Worm (Caenorhabditis elegans) whole organism, L4 larva: ENCODE results near the gene R08A2.1.

Experiments used
- F26F4.8 ChIP-seq: fragments of 200-800 bp; sonication (Bioruptor generic); conservative IDR thresholded peaks from 2 replicates; pipeline ENCODE4 v1.3.6; 2022; ENCODE audit warnings: missing genetic modification characterization, missing compliant biosample characterization
- F49E8.2 ChIP-seq: sonication (generic microtip); optimal IDR thresholded peaks from 2 replicates; lab custom pipeline; 2016; ENCODE audit warnings: missing compliant biosample characterization, mild to moderate bottlenecking, missing genetic modification characterization, borderline replicate concordance
- T20F7.1 ChIP-seq: fragments of 200-800 bp; sonication (Bioruptor generic); optimal IDR thresholded peaks from 2 replicates; lab custom pipeline; 2018; ENCODE audit warnings: mild to moderate bottlenecking, missing genetic modification characterization, missing compliant biosample characterization
- Y105C5A.15 ChIP-seq: fragments of 200-800 bp; sonication (Bioruptor generic); IDR thresholded peaks from 2 replicates; pipeline ENCODE4 v1.3.6; 2022; ENCODE audit warnings: missing genetic modification characterization, missing compliant biosample characterization
- Y5F2A.4 ChIP-seq: fragments of 200-800 bp; sonication (Bioruptor generic); optimal IDR thresholded peaks from 2 replicates; lab custom pipeline; 2018; ENCODE audit warnings: mild to moderate bottlenecking, missing genetic modification characterization, missing compliant biosample characterization
- ZK546.5 ChIP-seq, 2 experiments: sonication (generic microtip); optimal IDR thresholded peaks; 2 replicates each; lab custom pipeline; 2017; ENCODE audit warnings: missing biosample characterization in 2 of 2, missing genetic modification characterization in 2 of 2
- ama-1 ChIP-seq: fragments of 150-350 bp; optimal IDR thresholded peaks from 2 replicates; lab custom pipeline; 2014; ENCODE audit warnings: inconsistent platforms, mixed read lengths
- ceh-20 ChIP-seq: fragments of 200-800 bp; sonication (Bioruptor generic); IDR thresholded peaks from 2 replicates; pipeline ENCODE4 v1.3.6; 2022; ENCODE audit warnings: missing genetic modification reagents, missing genetic modification characterization, missing compliant biosample characterization
- ceh-32 ChIP-seq: sonication (generic microtip); optimal IDR thresholded peaks from 2 replicates; lab custom pipeline; 2016; ENCODE audit warnings: mild to moderate bottlenecking, missing genetic modification characterization, missing compliant biosample characterization; ENCODE audit not compliant: poor library complexity
- ceh-82 ChIP-seq: sonication (generic microtip); optimal IDR thresholded peaks from 2 replicates; lab custom pipeline; 2017; ENCODE audit warnings: missing biosample characterization, missing genetic modification characterization
- dmd-6 ChIP-seq: fragments of 200-800 bp; sonication (Bioruptor generic); IDR thresholded peaks from 2 replicates; pipeline ENCODE4 v1.3.6; 2022; ENCODE audit warnings: missing genetic modification reagents, missing genetic modification characterization, missing compliant biosample characterization
- fkh-10 ChIP-seq: fragments of 150-350 bp; optimal IDR thresholded peaks from 2 replicates; lab custom pipeline; 2014; ENCODE audit warnings: missing biosample characterization, missing genetic modification reagents, missing genetic modification characterization
- hif-1 ChIP-seq, 2 experiments: sonication (generic microtip); optimal IDR thresholded peaks; 2 replicates each; lab custom pipeline; 2016 to 2017; ENCODE audit warnings: missing compliant biosample characterization in 2 of 2, missing genetic modification characterization in 2 of 2, missing genetic modification reagents in 2 of 2, missing genotype in 2 of 2, mild to moderate bottlenecking in 1 of 2
- hmg-1.1 ChIP-seq: fragments of 200-800 bp; sonication (Bioruptor generic); IDR thresholded peaks from 2 replicates; pipeline ENCODE4 v1.3.6; 2022; ENCODE audit warnings: missing genetic modification reagents, missing genetic modification characterization, missing compliant biosample characterization
- lin-39 ChIP-seq: fragments of 150-350 bp; optimal IDR thresholded peaks from 2 replicates; lab custom pipeline; 2014; ENCODE audit warnings: missing biosample characterization, missing genetic modification reagents, missing genetic modification characterization
- lir-3 ChIP-seq: sonication (generic microtip); optimal IDR thresholded peaks from 2 replicates; lab custom pipeline; 2016; ENCODE audit warnings: mild to moderate bottlenecking, missing genetic modification characterization, missing compliant biosample characterization
- lsy-2 ChIP-seq, 2 experiments: fragments of 150-350 bp in 1 of 2; sonication (generic microtip) in 1 of 2; optimal IDR thresholded peaks; 2 replicates each; lab custom pipeline; 2014 to 2017; ENCODE audit warnings: missing biosample characterization in 2 of 2, missing genetic modification characterization in 2 of 2
- madf-5 ChIP-seq, 2 experiments: fragments of 200-800 bp; sonication (Bioruptor generic); IDR thresholded peaks; 2 replicates each; pipeline ENCODE4 v1.3.6; 2022; ENCODE audit warnings: missing compliant biosample characterization in 2 of 2, missing genetic modification characterization in 2 of 2
- mdl-1 ChIP-seq, 2 experiments: fragments of 150-350 bp in 1 of 2; sonication (generic microtip) in 1 of 2; optimal IDR thresholded peaks; 2 replicates each; lab custom pipeline; 2014 to 2017; ENCODE audit warnings: missing biosample characterization in 2 of 2, missing genetic modification characterization in 2 of 2
- mdt-29 ChIP-seq: fragments of 200-800 bp; sonication (Bioruptor generic); IDR thresholded peaks from 2 replicates; pipeline ENCODE4 v1.3.6; 2022; ENCODE audit warnings: missing genetic modification reagents, missing genetic modification characterization, missing compliant biosample characterization
- mxl-3 ChIP-seq: fragments of 200-800 bp; sonication (Bioruptor generic); optimal IDR thresholded peaks from 2 replicates; lab custom pipeline; 2018; ENCODE audit warnings: mild to moderate bottlenecking, missing genetic modification characterization, missing compliant biosample characterization
- nhr-28 ChIP-seq: fragments of 150-350 bp; optimal IDR thresholded peaks from 2 replicates; lab custom pipeline; 2014; ENCODE audit warnings: missing biosample characterization, missing genetic modification characterization
- nhr-76 ChIP-seq: fragments of 150-350 bp; optimal IDR thresholded peaks from 2 replicates; lab custom pipeline; 2014; ENCODE audit warnings: missing biosample characterization, missing genetic modification characterization
- nhr-77 ChIP-seq: fragments of 150-350 bp; optimal IDR thresholded peaks from 2 replicates; lab custom pipeline; 2014; ENCODE audit warnings: missing biosample characterization, missing genetic modification characterization
- rbr-2 ChIP-seq: sonication (generic microtip); optimal IDR thresholded peaks from 2 replicates; lab custom pipeline; 2016; ENCODE audit warnings: missing genotype, missing genetic modification characterization, missing compliant biosample characterization
- set-16 ChIP-seq: fragments of 200-800 bp; sonication (Bioruptor generic); IDR thresholded peaks from 2 replicates; pipeline ENCODE4 v1.3.6; 2022; ENCODE audit warnings: missing genetic modification reagents, missing genetic modification characterization, missing compliant biosample characterization
- tag-97 ChIP-seq: fragments of 200-800 bp; sonication (Bioruptor generic); IDR thresholded peaks from 2 replicates; pipeline ENCODE4 v1.3.6; 2022; ENCODE audit warnings: missing genetic modification characterization, missing compliant biosample characterization
- unc-39 ChIP-seq: sonication (generic microtip); optimal IDR thresholded peaks from 2 replicates; lab custom pipeline; 2017; ENCODE audit warnings: missing biosample characterization, missing genetic modification characterization
- zag-1 ChIP-seq: fragments of 150-350 bp; optimal IDR thresholded peaks from 2 replicates; lab custom pipeline; 2014; ENCODE audit warnings: missing biosample characterization, missing genetic modification characterization
- ztf-11 ChIP-seq: fragments of 150-350 bp; optimal IDR thresholded peaks from 2 replicates; lab custom pipeline; 2014; ENCODE audit warnings: missing biosample characterization, missing genetic modification characterization

R08A2.1 gene

ce11 chrV:14746975-14747374 is 27.6 kb upstream of the R08A2.1 start:
- TF ChIP-seq mdt-29, result no peak
- TF ChIP-seq set-16 (GFP tag; lab: Robert Waterston, UW), result peak; percentile 89
- TF ChIP-seq, all 104 proteins: peak for 1

ce11 chrV:14744824-14745223 is 25.4 kb upstream of the R08A2.1 start:
- no peak for TF ChIP-seq zag-1 (tag; lab: Kevin White, UChicago)
- TF ChIP-seq set-16 (GFP tag; lab: Robert Waterston, UW), result peak; percentile 87
- TF ChIP-seq, all 104 proteins: peak for 1

DNA sequence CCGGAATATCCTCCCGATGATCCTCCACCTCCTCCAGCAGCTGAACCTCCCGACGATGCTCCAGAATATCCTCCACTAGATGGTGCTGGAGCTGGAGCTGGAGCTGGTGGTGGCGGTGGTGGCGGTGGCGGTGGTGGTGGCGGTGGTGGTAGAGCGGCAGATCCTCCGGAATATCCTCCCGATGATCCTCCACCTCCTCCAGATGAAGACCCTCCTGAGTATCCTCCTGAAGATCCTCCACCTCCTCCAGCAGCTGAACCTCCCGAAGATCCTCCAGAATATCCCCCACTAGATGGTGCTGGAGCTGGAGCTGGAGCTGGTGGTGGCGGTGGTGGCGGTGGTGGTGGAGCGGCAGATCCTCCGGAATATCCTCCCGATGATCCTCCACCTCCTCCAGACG is 24.0 kb upstream of the R08A2.1 start:
- peak; percentile 92 for TF ChIP-seq set-16 (GFP tag; lab: Robert Waterston, UW)

ce11 chrV:14742898-14743297 is 23.5 kb upstream of the R08A2.1 start:
- TF ChIP-seq set-16 (GFP tag; lab: Robert Waterston, UW), result peak; percentile 70

DNA sequence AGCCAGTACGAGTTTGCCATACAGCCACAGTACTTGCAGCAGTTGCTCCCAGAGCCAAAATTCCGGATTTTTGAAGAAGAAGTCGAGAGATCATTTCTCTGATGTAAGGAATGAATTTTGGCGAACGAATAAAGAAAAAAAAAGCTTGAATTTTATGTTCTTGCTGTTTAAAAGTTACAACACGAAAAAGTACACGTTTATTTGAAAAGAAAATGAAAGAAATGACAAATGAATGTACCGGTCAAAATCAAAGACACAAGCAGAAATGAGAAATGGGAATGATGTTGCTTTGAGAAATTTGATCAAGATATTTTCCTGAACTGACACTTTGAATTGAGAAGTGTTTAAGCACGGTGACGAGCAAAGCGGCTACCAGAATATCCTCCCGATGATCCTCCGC is 21.8 kb upstream of the R08A2.1 start, which contains the start of gene Y50E8A.6:
Gene Y50E8A.6 (minus strand): TSS at position 101 of the 400 bp plus-strand sequence.
- no peak for TF ChIP-seq lsy-2 (tag; optimal IDR thresholded peaks at IDR 0.05; lab: Kevin White, UChicago)
- no peak for TF ChIP-seq Y105C5A.15 (GFP tag; lab: Robert Waterston, UW)
- TF ChIP-seq F49E8.2 (tag; lab: Kevin White, UChicago), result no peak
- no peak for TF ChIP-seq nhr-76 (tag; lab: Kevin White, UChicago)
- TF ChIP-seq F26F4.8, result no peak
- TF ChIP-seq lin-39, result no peak
- no peak for TF ChIP-seq mdl-1 (tag; optimal IDR thresholded peaks at IDR 0.05; lab: Kevin White, UChicago)
- no peak for TF ChIP-seq nhr-28 (tag; lab: Kevin White, UChicago)
- no peak for TF ChIP-seq fkh-10
- no peak for TF ChIP-seq ZK546.5 (tag; optimal IDR thresholded peaks at IDR 0.05; lab: Kevin White, UChicago)
- no peak for TF ChIP-seq ceh-82
- no peak for TF ChIP-seq hmg-1.1 (GFP tag; lab: Robert Waterston, UW)
- TF ChIP-seq mxl-3 (GFP tag; lab: Kevin White, UChicago), result no peak
- no peak for TF ChIP-seq T20F7.1 (GFP tag; lab: Kevin White, UChicago)
- TF ChIP-seq tag-97, result no peak
- no peak for TF ChIP-seq ztf-11 (tag; lab: Kevin White, UChicago)
- no peak for TF ChIP-seq lir-3 (tag; lab: Kevin White, UChicago)
- TF ChIP-seq madf-5 (GFP tag; IDR thresholded peaks at IDR 0.05; lab: Robert Waterston, UW), result no peak
- no peak for TF ChIP-seq Y5F2A.4 (GFP tag; lab: Kevin White, UChicago)
- TF ChIP-seq dmd-6 (GFP tag; lab: Robert Waterston, UW), result no peak

DNA sequence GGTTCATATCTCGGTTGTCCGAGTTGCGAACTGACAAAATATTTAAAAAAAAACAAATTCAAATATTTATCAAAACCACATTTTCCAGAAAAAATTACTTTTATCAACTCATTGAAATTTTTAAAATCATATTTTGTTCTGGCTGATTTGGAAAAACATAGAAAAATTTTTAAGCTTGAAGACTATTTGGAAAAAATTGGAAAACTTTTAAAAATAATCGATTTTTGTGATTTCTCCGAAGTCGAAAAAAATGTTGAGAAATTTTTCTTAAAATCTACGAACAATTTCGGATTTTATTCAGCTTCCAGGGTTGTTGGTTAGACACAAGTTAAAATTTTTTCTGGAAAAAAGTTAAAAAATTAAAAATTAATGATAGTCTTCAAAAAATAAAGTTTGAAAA is 17.5 kb upstream of the R08A2.1 start, which contains the start of gene Y50E8A.5:
Gene Y50E8A.5 (minus strand): TSS at position 101 of the 400 bp plus-strand sequence.
- no peak for TF ChIP-seq hif-1 (tag; optimal IDR thresholded peaks at IDR 0.05; lab: Kevin White, UChicago)
- TF ChIP-seq ama-1 (lab: Kevin White, UChicago), result no peak
- TF ChIP-seq ceh-32 (tag; lab: Kevin White, UChicago), result no peak
- TF ChIP-seq nhr-77 (tag; lab: Kevin White, UChicago), result no peak
- no peak for TF ChIP-seq rbr-2 (tag; lab: Kevin White, UChicago)
- no peak for TF ChIP-seq unc-39
- no peak for TF ChIP-seq zag-1 (tag; lab: Kevin White, UChicago)
- no peak for TF ChIP-seq ceh-20 (GFP tag; lab: Robert Waterston, UW)
- no peak for TF ChIP-seq Y105C5A.15 (GFP tag; lab: Robert Waterston, UW)
